Worm (Caenorhabditis elegans) whole organism, L4 larva: ENCODE measurements around the gene F18A1.1.

Experiments
- F10B5.3 ChIP-seq: sonication (generic microtip); optimal IDR thresholded peaks from 2 replicates; lab custom pipeline; 2016; ENCODE audit warnings: mild to moderate bottlenecking, missing genetic modification characterization, missing compliant biosample characterization
- F44E2.7 ChIP-seq: fragments of 200-800 bp; sonication (Bioruptor generic); IDR thresholded peaks from 2 replicates; pipeline ENCODE4 v2.1.2; 2022; ENCODE audit warnings: missing genetic modification characterization, missing compliant biosample characterization
- T20F7.1 ChIP-seq: fragments of 200-800 bp; sonication (Bioruptor generic); optimal IDR thresholded peaks from 2 replicates; lab custom pipeline; 2018; ENCODE audit warnings: mild to moderate bottlenecking, missing genetic modification characterization, missing compliant biosample characterization
- T26A8.4 ChIP-seq: fragments of 200-800 bp; sonication (Bioruptor generic); IDR thresholded peaks from 2 replicates; pipeline ENCODE4 v1.3.6; 2022; ENCODE audit warnings: missing genetic modification characterization, missing compliant biosample characterization
- Y75B8A.6 ChIP-seq: fragments of 200-800 bp; sonication (Bioruptor generic); IDR thresholded peaks from 2 replicates; pipeline ENCODE4 v1.3.6; 2022; ENCODE audit warnings: missing genetic modification reagents, missing genetic modification characterization, missing compliant biosample characterization
- ceh-20 ChIP-seq: fragments of 200-800 bp; sonication (Bioruptor generic); IDR thresholded peaks from 2 replicates; pipeline ENCODE4 v1.3.6; 2022; ENCODE audit warnings: missing genetic modification reagents, missing genetic modification characterization, missing compliant biosample characterization
- daf-16 ChIP-seq, 3 experiments: sonication (generic microtip); optimal IDR thresholded peaks; 2 replicates each; lab custom pipeline; 2016 to 2017; ENCODE audit warnings: missing genetic modification characterization in 3 of 3, missing genetic modification reagents in 3 of 3, mild to moderate bottlenecking in 2 of 3, missing compliant biosample characterization in 2 of 3, missing biosample characterization in 1 of 3, moderate library complexity in 1 of 3
- dmd-6 ChIP-seq: fragments of 200-800 bp; sonication (Bioruptor generic); IDR thresholded peaks from 2 replicates; pipeline ENCODE4 v1.3.6; 2022; ENCODE audit warnings: missing genetic modification reagents, missing genetic modification characterization, missing compliant biosample characterization
- dve-1 ChIP-seq: sonication (generic microtip); optimal IDR thresholded peaks from 2 replicates; lab custom pipeline; 2017; ENCODE audit warnings: antibody characterized with exemption, mild to moderate bottlenecking, missing genetic modification characterization, missing compliant biosample characterization; ENCODE audit not compliant: insufficient read depth
- egl-43 ChIP-seq: fragments of 200-800 bp; sonication (Bioruptor generic); IDR thresholded peaks from 2 replicates; pipeline ENCODE4 v1.3.6; 2022; ENCODE audit warnings: missing genetic modification reagents, missing genetic modification characterization, missing compliant biosample characterization
- hlh-11 ChIP-seq: fragments of 200-800 bp; sonication (Bioruptor generic); optimal IDR thresholded peaks from 2 replicates; lab custom pipeline; 2018; ENCODE audit warnings: mild to moderate bottlenecking, missing genetic modification characterization, missing compliant biosample characterization
- hlh-30 ChIP-seq: sonication (generic microtip); optimal IDR thresholded peaks from 2 replicates; lab custom pipeline; 2017; ENCODE audit warnings: antibody characterized with exemption, mild to moderate bottlenecking, missing genetic modification characterization, missing compliant biosample characterization; ENCODE audit not compliant: insufficient read depth
- lin-1 ChIP-seq: fragments of 200-800 bp; sonication (Bioruptor generic); IDR thresholded peaks from 2 replicates; pipeline ENCODE4 v1.3.6; 2022; ENCODE audit warnings: missing genetic modification reagents, missing genetic modification characterization, missing compliant biosample characterization
- lin-38 ChIP-seq: fragments of 200-800 bp; sonication (Bioruptor generic); IDR thresholded peaks from 2 replicates; pipeline ENCODE4 v1.3.6; 2022; ENCODE audit warnings: missing genetic modification reagents, missing genetic modification characterization, missing compliant biosample characterization
- lsy-2 ChIP-seq, 2 experiments: fragments of 150-350 bp in 1 of 2; sonication (generic microtip) in 1 of 2; optimal IDR thresholded peaks; 2 replicates each; lab custom pipeline; 2014 to 2017; ENCODE audit warnings: missing biosample characterization in 2 of 2, missing genetic modification characterization in 2 of 2
- mdl-1 ChIP-seq, 2 experiments: fragments of 150-350 bp in 1 of 2; sonication (generic microtip) in 1 of 2; optimal IDR thresholded peaks; 2 replicates each; lab custom pipeline; 2014 to 2017; ENCODE audit warnings: missing biosample characterization in 2 of 2, missing genetic modification characterization in 2 of 2
- mes-2 ChIP-seq: sonication (generic microtip); optimal IDR thresholded peaks from 2 replicates; lab custom pipeline; 2016; ENCODE audit warnings: missing genotype, mild to moderate bottlenecking, missing genetic modification characterization, missing compliant biosample characterization; ENCODE audit not compliant: poor library complexity, severe bottlenecking
- mxl-3 ChIP-seq: fragments of 200-800 bp; sonication (Bioruptor generic); optimal IDR thresholded peaks from 2 replicates; lab custom pipeline; 2018; ENCODE audit warnings: mild to moderate bottlenecking, missing genetic modification characterization, missing compliant biosample characterization
- nhr-102 ChIP-seq: sonication (generic microtip); optimal IDR thresholded peaks from 2 replicates; lab custom pipeline; 2016; ENCODE audit warnings: mild to moderate bottlenecking, missing genetic modification characterization, moderate library complexity, missing compliant biosample characterization
- nhr-111 ChIP-seq: fragments of 200-800 bp; sonication (Bioruptor generic); optimal IDR thresholded peaks from 2 replicates; lab custom pipeline; 2018; ENCODE audit warnings: mild to moderate bottlenecking, missing genetic modification characterization, missing compliant biosample characterization
- nhr-25 ChIP-seq: sonication (generic microtip); optimal IDR thresholded peaks from 2 replicates; lab custom pipeline; 2017; ENCODE audit warnings: missing genetic modification characterization, mild to moderate bottlenecking, missing compliant biosample characterization, antibody characterized with exemption, moderate library complexity, borderline replicate concordance; ENCODE audit not compliant: insufficient read depth
- nhr-28 ChIP-seq: fragments of 150-350 bp; optimal IDR thresholded peaks from 2 replicates; lab custom pipeline; 2014; ENCODE audit warnings: missing biosample characterization, missing genetic modification characterization
- nhr-77 ChIP-seq: fragments of 150-350 bp; optimal IDR thresholded peaks from 2 replicates; lab custom pipeline; 2014; ENCODE audit warnings: missing biosample characterization, missing genetic modification characterization
- pha-4 ChIP-seq, 2 experiments: fragments of 150-350 bp in 1 of 2; fragments of 200-800 bp in 1 of 2; sonication (Bioruptor generic) in 1 of 2; IDR thresholded peaks in 1 of 2; optimal IDR thresholded peaks in 1 of 2; 2 replicates each; pipeline versions ENCODE4 v1.3.6 to Lab custom; 2014 to 2022; ENCODE audit warnings: missing genetic modification characterization in 2 of 2, missing genetic modification reagents in 2 of 2, missing biosample characterization in 1 of 2, missing compliant biosample characterization in 1 of 2
- php-3 ChIP-seq: fragments of 200-800 bp; sonication (Bioruptor generic); IDR thresholded peaks from 2 replicates; pipeline ENCODE4 v1.3.6; 2022; ENCODE audit warnings: missing genetic modification reagents, missing genetic modification characterization, missing compliant biosample characterization
- pqm-1 ChIP-seq: sonication (generic microtip); optimal IDR thresholded peaks from 2 replicates; lab custom pipeline; 2017; ENCODE audit warnings: missing biosample characterization, missing genetic modification characterization
- saeg-2 ChIP-seq: fragments of 200-800 bp; sonication (Bioruptor generic); IDR thresholded peaks from 2 replicates; pipeline ENCODE4 v1.3.6; 2022; ENCODE audit warnings: missing genetic modification reagents, missing genetic modification characterization, missing compliant biosample characterization
- sdz-12 ChIP-seq: fragments of 200-800 bp; sonication (Bioruptor generic); optimal IDR thresholded peaks from 2 replicates; lab custom pipeline; 2018; ENCODE audit warnings: mild to moderate bottlenecking, missing genetic modification characterization, missing compliant biosample characterization
- spr-3 ChIP-seq: fragments of 200-800 bp; sonication (Bioruptor generic); optimal IDR thresholded peaks from 2 replicates; lab custom pipeline; 2018; ENCODE audit warnings: mild to moderate bottlenecking, missing genetic modification characterization, missing compliant biosample characterization
- tra-1 ChIP-seq: fragments of 200-800 bp; sonication (Bioruptor generic); IDR thresholded peaks from 2 replicates; pipeline ENCODE4 v1.3.6; 2022; ENCODE audit warnings: missing genetic modification reagents, missing genetic modification characterization, missing compliant biosample characterization
- unc-130 ChIP-seq: sonication (generic microtip); optimal IDR thresholded peaks from 2 replicates; lab custom pipeline; 2016; ENCODE audit warnings: missing genetic modification reagents, missing genetic modification characterization, missing compliant biosample characterization
- unc-39 ChIP-seq: sonication (generic microtip); optimal IDR thresholded peaks from 2 replicates; lab custom pipeline; 2017; ENCODE audit warnings: missing biosample characterization, missing genetic modification characterization
- unc-62 ChIP-seq, 3 experiments: fragments of 150-350 bp in 1 of 3; sonication (generic microtip); optimal IDR thresholded peaks in 2 of 3; peaks in 1 of 3; 1 replicate in 1 of 3; 2 replicates in 2 of 3; lab custom pipeline; 2014 to 2017; ENCODE audit warnings: missing biosample characterization in 3 of 3, missing genetic modification characterization in 3 of 3, missing genetic modification reagents in 3 of 3, missing genotype in 1 of 3
- zag-1 ChIP-seq: fragments of 150-350 bp; optimal IDR thresholded peaks from 2 replicates; lab custom pipeline; 2014; ENCODE audit warnings: missing biosample characterization, missing genetic modification characterization
- zip-2 ChIP-seq: fragments of 150-350 bp; optimal IDR thresholded peaks from 2 replicates; lab custom pipeline; 2014; ENCODE audit warnings: missing biosample characterization, missing genetic modification characterization

The F18A1.1 gene

DNA sequence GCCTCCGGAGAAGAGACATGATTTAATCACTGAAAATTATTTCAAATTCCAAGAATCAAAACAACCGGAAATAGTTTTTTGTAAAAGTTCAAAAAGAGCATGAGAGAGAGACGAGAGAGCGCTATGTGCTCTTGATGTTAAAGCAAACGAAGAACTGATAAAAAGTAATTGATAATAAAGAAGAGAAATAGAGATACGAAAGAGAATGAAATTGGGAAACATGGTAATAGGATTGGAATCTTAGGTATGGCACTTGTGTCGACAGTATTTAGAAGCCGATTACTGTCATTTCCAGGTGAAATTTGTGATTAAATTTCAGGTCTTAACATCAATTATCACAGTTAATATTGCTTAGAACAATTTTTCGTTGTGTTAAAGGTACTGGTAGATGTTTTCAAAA lies 9.2 kb downstream of the F18A1.1 start, which contains the start of gene nhx-2 (continued):
- peak; percentile 58; the same call in 1 of the 2 replicates for TF ChIP-seq tra-1
- TF ChIP-seq zag-1 (tag; lab: Kevin White, UChicago), result no peak
- TF ChIP-seq nhr-111, result no peak
- no peak for TF ChIP-seq unc-39 (tag; lab: Kevin White, UChicago)
- TF ChIP-seq, all 104 proteins: peak for 9

DNA sequence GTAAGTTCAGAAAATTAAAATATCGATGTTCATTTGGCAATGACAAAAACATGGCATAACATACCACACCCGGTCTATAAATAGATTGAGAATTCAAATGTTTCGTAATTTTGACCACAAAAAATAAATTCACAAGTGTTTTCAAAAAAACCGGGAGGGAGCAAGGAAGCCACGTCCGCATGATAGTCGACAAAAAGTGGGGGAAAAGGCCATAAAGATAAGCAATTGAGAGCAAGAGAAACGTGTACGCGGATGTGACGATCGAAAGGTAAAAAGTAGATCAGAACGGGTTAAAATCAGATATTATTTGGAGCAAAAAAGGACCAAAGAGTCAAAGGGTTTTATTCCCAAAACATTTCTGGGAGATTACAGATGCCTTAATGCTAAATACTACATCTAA lies 10.1 kb downstream of the F18A1.1 start:
- TF ChIP-seq dve-1 (tag; lab: Kevin White, UChicago) (peak; percentile 62), F44E2.7 (GFP tag; lab: Robert Waterston, UW) (no peak), nhr-102 (tag; lab: Kevin White, UChicago) (no peak), mdl-1 (tag; optimal IDR thresholded peaks at IDR 0.05; lab: Kevin White, UChicago) (peak in 1 of 2 experiments; percentile 17), pqm-1 (tag; lab: Kevin White, UChicago) (peak; percentile 81), T20F7.1 (GFP tag; lab: Kevin White, UChicago) (no peak), nhr-77 (tag; lab: Kevin White, UChicago) (peak; percentile 37), hlh-11 (tag; lab: Kevin White, UChicago) (peak; percentile 61), nhr-28 (tag; lab: Kevin White, UChicago) (peak; percentile 55), daf-16 (GFP tag; optimal IDR thresholded peaks at IDR 0.05; lab: Kevin White, UChicago) (no peak), daf-16 (tag; optimal IDR thresholded peaks at IDR 0.05; lab: Kevin White, UChicago) (peak; percentile 34), unc-130 (GFP tag; lab: Kevin White, UChicago) (no peak), php-3 (GFP tag; lab: Robert Waterston, UW) (peak; percentile 69), mes-2 (tag; lab: Kevin White, UChicago) (no peak), dmd-6 (GFP tag; lab: Robert Waterston, UW) (peak; percentile 54; the same call in 1 of the 2 replicates), F10B5.3 (tag; lab: Kevin White, UChicago) (no peak)
- TF ChIP-seq, all 104 proteins: peak for 9

DNA sequence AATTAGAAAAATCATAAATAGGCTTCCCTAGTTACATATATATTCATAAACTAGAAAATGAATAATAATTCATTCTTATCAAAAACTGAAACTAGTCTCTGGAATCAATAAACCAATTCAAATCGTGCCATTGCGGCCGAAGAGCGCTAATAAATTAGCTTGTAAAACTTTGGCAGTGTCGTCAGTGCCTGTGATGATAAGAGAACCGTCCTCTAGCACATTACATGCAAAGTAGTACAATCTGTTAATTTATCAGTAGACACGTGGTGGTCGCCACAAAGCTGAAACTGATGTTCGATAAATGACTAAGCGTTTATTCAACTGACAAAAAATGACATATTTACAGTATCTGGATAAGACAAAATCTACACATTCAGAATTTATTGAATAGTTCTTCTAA lies 10.9 kb downstream of the F18A1.1 start:
- TF ChIP-seq tra-1, result peak; percentile 76
- TF ChIP-seq dve-1 (tag; lab: Kevin White, UChicago), result peak; percentile 76
- TF ChIP-seq pha-4 (GFP tag; IDR thresholded peaks at IDR 0.05; lab: Robert Waterston, UW), result no peak
- no peak for TF ChIP-seq pha-4 (tag; optimal IDR thresholded peaks at IDR 0.05; lab: Kevin White, UChicago)
- TF ChIP-seq egl-43 (GFP tag; lab: Robert Waterston, UW), result no peak
- no peak for TF ChIP-seq Y75B8A.6 (GFP tag; lab: Robert Waterston, UW)
- TF ChIP-seq hlh-30 (tag; lab: Kevin White, UChicago), result peak; percentile 17
- TF ChIP-seq lsy-2 (tag; optimal IDR thresholded peaks at IDR 0.05; lab: Kevin White, UChicago), result peak in 1 of 2 experiments; percentile 11
- peak; percentile 21 for TF ChIP-seq nhr-77 (tag; lab: Kevin White, UChicago)
- peak; percentile 84 for TF ChIP-seq lin-1 (GFP tag; lab: Robert Waterston, UW)
- peak; percentile 82 for TF ChIP-seq ceh-20 (GFP tag; lab: Robert Waterston, UW)
- TF ChIP-seq php-3 (GFP tag; lab: Robert Waterston, UW), result peak; percentile 98
- TF ChIP-seq T26A8.4, result no peak
- no peak for TF ChIP-seq zip-2
- peak; percentile 92 for TF ChIP-seq dmd-6 (GFP tag; lab: Robert Waterston, UW)
- peak; percentile 82 for TF ChIP-seq hlh-11 (tag; lab: Kevin White, UChicago)
- peak in 1 of 2 experiments; percentile 61 for TF ChIP-seq mdl-1 (tag; optimal IDR thresholded peaks at IDR 0.05; lab: Kevin White, UChicago)
- 0 out of 2 replicates have a peak, but pooled peaks have one; percentile 35 for TF ChIP-seq saeg-2 (GFP tag; lab: Robert Waterston, UW)
- peak; percentile 24 for TF ChIP-seq nhr-102 (tag; lab: Kevin White, UChicago)
- peak; percentile 20 for TF ChIP-seq T20F7.1 (GFP tag; lab: Kevin White, UChicago)
- TF ChIP-seq spr-3 (GFP tag; lab: Kevin White, UChicago), result no peak
- TF ChIP-seq daf-16 (GFP tag; optimal IDR thresholded peaks at IDR 0.05; lab: Kevin White, UChicago), result no peak
- peak; percentile 66 for TF ChIP-seq daf-16 (tag; optimal IDR thresholded peaks at IDR 0.05; lab: Kevin White, UChicago)
- TF ChIP-seq pqm-1 (tag; lab: Kevin White, UChicago), result peak; percentile 95
- TF ChIP-seq sdz-12 (GFP tag; lab: Kevin White, UChicago), result no peak
- peak; percentile 88 for TF ChIP-seq mxl-3 (GFP tag; lab: Kevin White, UChicago)
- TF ChIP-seq nhr-25 (tag; lab: Kevin White, UChicago), result no peak
- TF ChIP-seq lin-38, result no peak
- peak in 1 of 2 experiments; percentile 26 for TF ChIP-seq unc-62 (GFP tag; optimal IDR thresholded peaks at IDR 0.05 in 1 of 2; lab: Kevin White, UChicago)
- TF ChIP-seq unc-62 (tag; optimal IDR thresholded peaks at IDR 0.05; lab: Kevin White, UChicago), result no peak
- TF ChIP-seq nhr-28 (tag; lab: Kevin White, UChicago), result peak; percentile 60
